Fruit fly (Drosophila melanogaster): Measurements from ENCODE around the gene CG6171.

The CG6171 gene

dm6 chr3R:15332994-15333393 lies 30.7 kb downstream of the CG6171 start, which contains the start of the genes Fkbp39 and Cyfip (continued):
- TF ChIP-seq CG15601 (tag; optimal IDR thresholded peaks at IDR 0.05) (peak; percentile 53), NK7.1 (GFP tag; optimal IDR thresholded peaks at IDR 0.05) (no peak), CG17186 (GFP tag; optimal IDR thresholded peaks at IDR 0.05) (peak; percentile 98), CG11456 (GFP tag; IDR thresholded peaks at IDR 0.05) (peak; percentile 62; the same call in 1 of the 3 replicates), kah (GFP tag; optimal IDR thresholded peaks at IDR 0.05) (peak; percentile 35), h (optimal IDR thresholded peaks at IDR 0.05) (no peak), CG1603 (tag; optimal IDR thresholded peaks at IDR 0.05) (peak; percentile 93), cwo (GFP tag; optimal IDR thresholded peaks at IDR 0.05) (no peak), gem (tag; optimal IDR thresholded peaks at IDR 0.05) (no peak), CG31388 (GFP tag; optimal IDR thresholded peaks at IDR 0.05) (no peak), CG4360 (GFP tag; IDR thresholded peaks at IDR 0.05) (no peak), lmd (GFP tag; IDR thresholded peaks at IDR 0.05) (no peak; the same call in 1 of the 2 replicates), mam (GFP tag; optimal IDR thresholded peaks at IDR 0.05) (peak; percentile 69), CG4328 (GFP tag; optimal IDR thresholded peaks at IDR 0.05) (no peak), Gug (GFP tag; IDR thresholded peaks at IDR 0.05) (peak; percentile 38; the same call in 1 of the 4 replicates), Vsx1 (GFP tag; optimal IDR thresholded peaks at IDR 0.05) (no peak), lilli (GFP tag; optimal IDR thresholded peaks at IDR 0.05) (peak; percentile 74), CG2199 (GFP tag; IDR thresholded peaks at IDR 0.05) (no peak), CG10979 (tag; optimal IDR thresholded peaks at IDR 0.05) (peak; percentile 21), CG5953 (GFP tag; IDR thresholded peaks at IDR 0.05) (no peak), CG6683 (GFP tag; optimal IDR thresholded peaks at IDR 0.05) (no peak), CG4404 (GFP tag; IDR thresholded peaks at IDR 0.05) (no peak), CG34376 (GFP tag; optimal IDR thresholded peaks at IDR 0.05) (peak; percentile 15), D (optimal IDR thresholded peaks at IDR 0.05) (peak; percentile 57), D (GFP tag; optimal IDR thresholded peaks at IDR 0.05) (no peak), MTF-1 (GFP tag; optimal IDR thresholded peaks at IDR 0.05; ENCODE audit: borderline replicate concordance) (no peak), Atf3 (GFP tag; optimal IDR thresholded peaks at IDR 0.05) (no peak), CG9609 (GFP tag; optimal IDR thresholded peaks at IDR 0.05) (peak; percentile 44), shn (GFP tag; optimal IDR thresholded peaks at IDR 0.05) (peak; percentile 49), CG14441 (GFP tag; IDR thresholded peaks at IDR 0.05) (no peak), CHES-1-like (GFP tag; optimal IDR thresholded peaks at IDR 0.05) (peak; percentile 92), CG7839 (tag; optimal IDR thresholded peaks at IDR 0.05) (no peak), ro (GFP tag; IDR thresholded peaks at IDR 0.05) (no peak), CG6765 (GFP tag; optimal IDR thresholded peaks at IDR 0.05) (no peak), CG30020 (tag; optimal IDR thresholded peaks at IDR 0.05) (peak; percentile 40), E2f1 (GFP tag; IDR thresholded peaks at IDR 0.05) (no peak; the same call in 1 of the 2 replicates), CG8765 (GFP tag; IDR thresholded peaks at IDR 0.05) (no peak), caup (GFP tag; optimal IDR thresholded peaks at IDR 0.05; ENCODE audit: severe bottlenecking) (peak; percentile 64), CG14710 (tag; optimal IDR thresholded peaks at IDR 0.05) (peak; percentile 75), CG4617 (GFP tag; optimal IDR thresholded peaks at IDR 0.05; ENCODE audit: borderline replicate concordance) (peak; percentile 98), trh (GFP tag; optimal IDR thresholded peaks at IDR 0.05) (no peak), tgo (GFP tag; IDR thresholded peaks at IDR 0.05) (no peak), CG17802 (tag; optimal IDR thresholded peaks at IDR 0.05) (no peak), PHDP (tag; optimal IDR thresholded peaks at IDR 0.05) (peak; percentile 17), CG2889 (GFP tag; IDR thresholded peaks at IDR 0.05) (no peak), pum (GFP tag; optimal IDR thresholded peaks at IDR 0.05) (peak; percentile 32), unpg (GFP tag; optimal IDR thresholded peaks at IDR 0.05) (no peak), inv (GFP tag; IDR thresholded peaks at IDR 0.05; ENCODE audit: partially characterized antibody) (peak; percentile 59), CG42726 (GFP tag; IDR thresholded peaks at IDR 0.05; ENCODE audit: partially characterized antibody) (peak; percentile 80), Ptx1 (GFP tag; IDR thresholded peaks at IDR 0.05) (peak; percentile 39; the same call in 1 of the 2 replicates), ERR (GFP tag; optimal IDR thresholded peaks at IDR 0.05) (peak; percentile 62)

All from whole organism, embryonic.